Fruit fly (Drosophila melanogaster) whole organism, prepupa: ENCODE data around the gene bark.

Source experiments
- Blimp-1 ChIP-seq: fragments of 200-800 bp; sonication (Bioruptor generic); optimal IDR thresholded peaks from 3 replicates; lab custom pipeline; 2017; ENCODE audit warnings: missing biosample characterization, missing genetic modification characterization, mild to moderate bottlenecking, moderate library complexity, missing genetic modification reagents
- CG10631 ChIP-seq: fragments of 200-800 bp; sonication (Bioruptor generic); optimal IDR thresholded peaks from 2 replicates; lab custom pipeline; 2016; ENCODE audit warnings: missing biosample characterization, missing genetic modification characterization
- CG10669 ChIP-seq: fragments of 200-800 bp; sonication (Bioruptor generic); optimal IDR thresholded peaks from 3 replicates; lab custom pipeline; 2018; ENCODE audit warnings: missing biosample characterization, mild to moderate bottlenecking, missing genetic modification characterization, moderate library complexity
- CG11294 ChIP-seq: fragments of 200-800 bp; sonication (Bioruptor generic); IDR thresholded peaks from 2 replicates; pipeline ENCODE4 v1.3.6; 2022; ENCODE audit warnings: missing biosample characterization, missing genetic modification characterization
- CG11902 ChIP-seq: fragments of 200-800 bp; sonication (Bioruptor generic); optimal IDR thresholded peaks from 3 replicates; lab custom pipeline; 2016; ENCODE audit warnings: missing biosample characterization, missing genetic modification characterization
- CG15336 ChIP-seq: fragments of 200-800 bp; sonication (Bioruptor generic); IDR thresholded peaks from 2 replicates; pipeline ENCODE4 v1.3.6; 2022; ENCODE audit warnings: missing biosample characterization, missing genetic modification characterization
- CG1621 ChIP-seq: fragments of 200-800 bp; sonication (Bioruptor generic); optimal IDR thresholded peaks from 3 replicates; lab custom pipeline; 2018; ENCODE audit warnings: missing biosample characterization, mild to moderate bottlenecking, missing genetic modification characterization
- CG3032 ChIP-seq: fragments of 200-800 bp; optimal IDR thresholded peaks from 2 replicates; lab custom pipeline; 2019; ENCODE audit warnings: missing biosample characterization, mild to moderate bottlenecking, missing genetic modification characterization, moderate library complexity
- CG31627 ChIP-seq: fragments of 200-800 bp; sonication (Bioruptor generic); optimal IDR thresholded peaks from 3 replicates; lab custom pipeline; 2016; ENCODE audit warnings: missing biosample characterization, missing genetic modification characterization
- CG32006 ChIP-seq: fragments of 200-800 bp; sonication (Bioruptor generic); optimal IDR thresholded peaks from 3 replicates; lab custom pipeline; 2017; ENCODE audit warnings: missing biosample characterization, mild to moderate bottlenecking, missing genetic modification characterization
- CG34406 ChIP-seq: fragments of 200-800 bp; sonication (Bioruptor generic); optimal IDR thresholded peaks from 3 replicates; lab custom pipeline; 2016; ENCODE audit warnings: missing biosample characterization, missing genetic modification characterization
- CG3919 ChIP-seq: fragments of 200-800 bp; sonication (Bioruptor generic); optimal IDR thresholded peaks from 3 replicates; lab custom pipeline; 2016; ENCODE audit warnings: missing biosample characterization, missing genetic modification characterization
- CG6163 ChIP-seq: fragments of 200-800 bp; sonication (Bioruptor generic); IDR thresholded peaks from 3 replicates; pipeline ENCODE4 v1.3.6; 2022; ENCODE audit warnings: missing biosample characterization, missing genetic modification characterization
- CG6276 ChIP-seq: fragments of 200-800 bp; sonication (Bioruptor generic); optimal IDR thresholded peaks from 2 replicates; lab custom pipeline; 2017; ENCODE audit warnings: missing biosample characterization, mild to moderate bottlenecking, missing genetic modification characterization
- CG6792 ChIP-seq: fragments of 200-800 bp; sonication (Bioruptor generic); optimal IDR thresholded peaks from 3 replicates; lab custom pipeline; 2016; ENCODE audit warnings: missing biosample characterization, missing genetic modification characterization
- CG6808 ChIP-seq: fragments of 200-800 bp; sonication (Bioruptor generic); optimal IDR thresholded peaks from 3 replicates; lab custom pipeline; 2017; ENCODE audit warnings: missing biosample characterization, missing genetic modification characterization, mild to moderate bottlenecking, moderate library complexity, missing genetic modification reagents
- CG6854 ChIP-seq: fragments of 200-800 bp; sonication (Bioruptor generic); optimal IDR thresholded peaks from 2 replicates; lab custom pipeline; 2017; ENCODE audit warnings: missing biosample characterization, mild to moderate bottlenecking, missing genetic modification characterization
- CG7368 ChIP-seq: fragments of 200-800 bp; sonication (Bioruptor generic); optimal IDR thresholded peaks from 3 replicates; lab custom pipeline; 2016; ENCODE audit warnings: missing biosample characterization, missing genetic modification characterization
- Eip75B ChIP-seq: fragments of 200-800 bp; sonication (Bioruptor generic); optimal IDR thresholded peaks from 3 replicates; lab custom pipeline; 2016; ENCODE audit warnings: missing biosample characterization, missing genetic modification characterization
- Eip78C ChIP-seq: fragments of 200-800 bp; sonication (Bioruptor generic); peaks from one replicate; lab custom pipeline; 2016; ENCODE audit warnings: missing biosample characterization, missing genetic modification characterization
- Ets96B ChIP-seq: fragments of 200-800 bp; optimal IDR thresholded peaks from 2 replicates; lab custom pipeline; 2019; ENCODE audit warnings: missing biosample characterization, mild to moderate bottlenecking, missing genetic modification characterization, moderate library complexity
- Gug ChIP-seq: fragments of 200-800 bp; sonication (Bioruptor generic); IDR thresholded peaks from 2 replicates; pipeline ENCODE4 v1.3.6; 2022; ENCODE audit warnings: missing biosample characterization, missing genetic modification characterization
- Hr38 ChIP-seq: sonication (Bioruptor generic); optimal IDR thresholded peaks from 2 replicates; lab custom pipeline; 2016; ENCODE audit warnings: missing biosample characterization, missing genetic modification characterization
- Lpt ChIP-seq: fragments of 200-800 bp; sonication (Bioruptor generic); optimal IDR thresholded peaks from 3 replicates; lab custom pipeline; 2016; ENCODE audit warnings: missing biosample characterization, missing genetic modification characterization
- Met ChIP-seq: fragments of 200-800 bp; sonication (Bioruptor generic); optimal IDR thresholded peaks from 3 replicates; lab custom pipeline; 2016; ENCODE audit warnings: missing biosample characterization, missing genetic modification characterization
- OdsH ChIP-seq: fragments of 200-800 bp; sonication (Bioruptor generic); optimal IDR thresholded peaks from 3 replicates; lab custom pipeline; 2016; ENCODE audit warnings: missing biosample characterization, missing genetic modification characterization
- Smox ChIP-seq: fragments of 200-800 bp; sonication (Bioruptor generic); optimal IDR thresholded peaks from 3 replicates; lab custom pipeline; 2016; ENCODE audit warnings: missing biosample characterization, missing genetic modification characterization
- Sox102F ChIP-seq: fragments of 200-800 bp; sonication (Bioruptor generic); optimal IDR thresholded peaks from 2 replicates; lab custom pipeline; 2016; ENCODE audit warnings: missing biosample characterization, mild to moderate bottlenecking, missing genetic modification characterization
- achi ChIP-seq: fragments of 200-800 bp; sonication (Bioruptor generic); optimal IDR thresholded peaks from 3 replicates; lab custom pipeline; 2016; ENCODE audit warnings: missing biosample characterization, missing genetic modification characterization
- cyc ChIP-seq: fragments of 200-800 bp; sonication (Bioruptor generic); optimal IDR thresholded peaks from 3 replicates; lab custom pipeline; 2016; ENCODE audit warnings: missing biosample characterization, missing genetic modification characterization
- dsx ChIP-seq: fragments of 200-800 bp; optimal IDR thresholded peaks from 3 replicates; lab custom pipeline; 2019; ENCODE audit warnings: missing biosample characterization, mild to moderate bottlenecking, missing genetic modification characterization, moderate library complexity; ENCODE audit not compliant: poor library complexity, severe bottlenecking
- eg ChIP-seq: fragments of 200-800 bp; sonication (Bioruptor generic); IDR thresholded peaks from 3 replicates; pipeline ENCODE4 v1.3.6; 2022; ENCODE audit warnings: missing biosample characterization, missing genetic modification characterization
- esn ChIP-seq: fragments of 200-800 bp; sonication (Bioruptor generic); optimal IDR thresholded peaks from 2 replicates; lab custom pipeline; 2016; ENCODE audit warnings: missing biosample characterization, mild to moderate bottlenecking, missing genetic modification characterization, moderate library complexity
- fd59A ChIP-seq: fragments of 200-800 bp; sonication (Bioruptor generic); optimal IDR thresholded peaks from 2 replicates; lab custom pipeline; 2017; ENCODE audit warnings: missing biosample characterization, mild to moderate bottlenecking, missing genetic modification characterization, missing genetic modification reagents
- fkh ChIP-seq: fragments of 200-800 bp; sonication (Bioruptor generic); optimal IDR thresholded peaks from 3 replicates; lab custom pipeline; 2017; ENCODE audit warnings: missing biosample characterization, mild to moderate bottlenecking, missing genetic modification characterization, moderate library complexity
- lz ChIP-seq: fragments of 200-800 bp; sonication (Bioruptor generic); optimal IDR thresholded peaks from 3 replicates; lab custom pipeline; 2016; ENCODE audit warnings: missing biosample characterization, missing genetic modification characterization
- spab ChIP-seq: fragments of 200-800 bp; sonication (Bioruptor generic); optimal IDR thresholded peaks from 2 replicates; lab custom pipeline; 2017; ENCODE audit warnings: missing biosample characterization, mild to moderate bottlenecking, missing genetic modification characterization, missing genetic modification reagents
- topi ChIP-seq: fragments of 200-800 bp; sonication (Bioruptor generic); optimal IDR thresholded peaks from 3 replicates; lab custom pipeline; 2016; ENCODE audit warnings: missing biosample characterization, missing genetic modification characterization

The bark gene

dm6 chr2L:3806197-3807030 is 19.4 kb downstream of the bark start:
- TF ChIP-seq CG3032 (tag; lab: Kevin White, UChicago) (peak; percentile 23), CG6276 (GFP tag; lab: Kevin White, UChicago) (no peak), Blimp-1 (GFP tag; lab: Kevin White, UChicago) (no peak), Eip78C (GFP tag; lab: Kevin White, UChicago) (no peak), achi (peak; percentile 42), CG32006 (GFP tag; lab: Kevin White, UChicago) (no peak), Lpt (GFP tag; lab: Kevin White, UChicago) (peak; percentile 40), CG11294 (0 out of 2 replicates have a peak, but pooled peaks have one; percentile 17), CG10631 (GFP tag; lab: Kevin White, UChicago) (peak; percentile 17), CG6792 (GFP tag; lab: Kevin White, UChicago) (no peak), CG1621 (tag; lab: Kevin White, UChicago) (no peak), CG15336 (GFP tag; lab: Robert Waterston, UW) (peak; percentile 66), CG6163 (peak; percentile 68; the same call in 2 of the 3 replicates), Ets96B (tag; lab: Kevin White, UChicago) (peak; percentile 35), eg (peak; percentile 74), CG11902 (no peak), CG34406 (peak; percentile 11), dsx (GFP tag; lab: Kevin White, UChicago) (no peak), CG3919 (GFP tag; lab: Kevin White, UChicago) (peak; percentile 40), Sox102F (GFP tag; lab: Kevin White, UChicago) (no peak), CG10669 (peak; percentile 19), CG7368 (GFP tag; lab: Kevin White, UChicago) (peak; percentile 13)
- TF ChIP-seq, all 60 proteins: peak for 13

dm6 chr2L:3813255-3813875 is 26.4 kb downstream of the bark start, which contains the start of gene CG3407:
Gene CG3407, minus strand, starts transcription at chr2L:3813410.
- TF ChIP-seq fkh (GFP tag; lab: Kevin White, UChicago) (peak; percentile 53), fd59A (GFP tag; lab: Kevin White, UChicago) (peak; percentile 19), topi (no peak), CG31627 (GFP tag; lab: Kevin White, UChicago) (peak; percentile 33), cyc (GFP tag; lab: Kevin White, UChicago) (peak; percentile 24), Gug (no peak), lz (GFP tag; lab: Kevin White, UChicago) (peak; percentile 16), esn (GFP tag; lab: Kevin White, UChicago) (peak; percentile 53)

- no peak for TF ChIP-seq Hr38 (GFP tag; lab: Kevin White, UChicago)
- TF ChIP-seq Eip75B, result no peak
- no peak for TF ChIP-seq OdsH
- TF ChIP-seq CG6854, result no peak
- TF ChIP-seq esn (GFP tag; lab: Kevin White, UChicago), result no peak
- no peak for TF ChIP-seq fkh (GFP tag; lab: Kevin White, UChicago)
- no peak for TF ChIP-seq CG6808
- TF ChIP-seq CG15336 (GFP tag; lab: Robert Waterston, UW), result no peak
- TF ChIP-seq CG3032 (tag; lab: Kevin White, UChicago), result no peak
- TF ChIP-seq CG3919 (GFP tag; lab: Kevin White, UChicago), result no peak
- TF ChIP-seq spab, result no peak
- no peak for TF ChIP-seq CG10631 (GFP tag; lab: Kevin White, UChicago)
- TF ChIP-seq CG6163, result no peak
- TF ChIP-seq Met (GFP tag; lab: Kevin White, UChicago), result no peak
- TF ChIP-seq CG34406, result no peak
- no peak for TF ChIP-seq Smox (GFP tag; lab: Kevin White, UChicago)
- no peak for TF ChIP-seq topi
These were observed 27.2 kb downstream of the bark start for dm6 chr2L:3814163-3814562.
